Worm (Caenorhabditis elegans) whole organism, L1 larva: ENCODE data around the gene paqr-2.

ENCODE experiments used
- aly-2 ChIP-seq: fragments of 150-350 bp; optimal IDR thresholded peaks from 2 replicates; lab custom pipeline; 2014; ENCODE audit warnings: missing biosample characterization, missing genetic modification characterization
- ces-1 ChIP-seq: fragments of 150-350 bp; optimal IDR thresholded peaks from 2 replicates; lab custom pipeline; 2014; ENCODE audit warnings: missing biosample characterization, missing genetic modification reagents, missing genetic modification characterization
- lin-39 ChIP-seq: fragments of 150-350 bp; optimal IDR thresholded peaks from 2 replicates; lab custom pipeline; 2014; ENCODE audit warnings: missing biosample characterization, missing genetic modification reagents, missing genetic modification characterization
- mep-1 ChIP-seq: fragments of 150-350 bp; optimal IDR thresholded peaks from 2 replicates; lab custom pipeline; 2014; ENCODE audit warnings: missing biosample characterization, missing genetic modification characterization
- ztf-4 ChIP-seq: fragments of 150-350 bp; optimal IDR thresholded peaks from 2 replicates; lab custom pipeline; 2014; ENCODE audit warnings: missing biosample characterization, missing genetic modification characterization

DNA sequence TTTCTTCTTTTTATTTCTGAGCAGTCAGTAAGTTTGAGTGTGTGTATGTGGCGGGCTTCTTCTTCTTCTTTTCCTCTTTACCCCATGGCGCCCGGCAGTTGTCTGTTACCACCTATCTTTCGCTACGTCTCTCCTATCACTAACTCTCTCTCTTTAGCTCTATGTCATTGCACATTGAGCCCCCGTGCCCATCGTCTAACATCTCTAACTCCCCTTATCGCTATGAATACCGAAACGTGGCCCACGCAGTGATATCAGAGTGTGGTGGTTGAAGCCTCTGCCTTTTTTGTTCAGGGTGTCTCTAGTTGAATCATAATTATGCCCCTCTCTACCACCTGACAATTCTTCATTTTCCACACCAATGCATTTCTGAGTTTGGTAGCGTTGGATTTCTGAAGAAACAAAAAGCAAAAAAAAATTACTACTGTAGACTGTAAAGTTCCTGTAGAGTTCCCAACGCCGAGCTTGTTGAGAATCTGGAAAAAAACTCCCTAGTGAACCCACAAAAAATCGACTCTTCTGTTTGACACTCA is 45.1 kb downstream of the paqr-2 start:
- TF ChIP-seq aly-2 (tag; lab: Kevin White, UChicago) (no peak), mep-1 (tag; lab: Kevin White, UChicago) (no peak), lin-39 (tag; lab: Kevin White, UChicago) (no peak), ztf-4 (tag; lab: Kevin White, UChicago) (no peak), ces-1 (no peak)
